Worm (Caenorhabditis elegans) whole organism, early embryonic: ENCODE measurements around the gene nstp-1.

Source experiments
- F13C5.2 ChIP-seq: sonication (generic microtip); optimal IDR thresholded peaks from 2 replicates; lab custom pipeline; 2017; ENCODE audit warnings: mild to moderate bottlenecking, missing genetic modification characterization, inconsistent platforms, missing compliant biosample characterization
- ama-1 ChIP-seq: fragments of 150-350 bp; optimal IDR thresholded peaks from 2 replicates; lab custom pipeline; 2014
- flt-1 ChIP-seq: fragments of 200-800 bp; sonication (Bioruptor generic); IDR thresholded peaks from 2 replicates; pipeline ENCODE4 v1.3.6; 2022; ENCODE audit warnings: missing genetic modification characterization, missing compliant biosample characterization
- hmbx-1 ChIP-seq: sonication (generic microtip); optimal IDR thresholded peaks from 2 replicates; lab custom pipeline; 2016; ENCODE audit warnings: mild to moderate bottlenecking, missing genetic modification characterization, missing compliant biosample characterization
- sea-1 ChIP-seq: fragments of 200-800 bp; sonication (Bioruptor generic); conservative IDR thresholded peaks from 2 replicates; pipeline ENCODE4 v1.3.6; 2022; ENCODE audit warnings: missing genetic modification characterization, missing compliant biosample characterization
- tbx-11 ChIP-seq: fragments of 200-800 bp; sonication (Bioruptor generic); IDR thresholded peaks from 2 replicates; pipeline ENCODE4 v1.3.6; 2022; ENCODE audit warnings: missing genetic modification characterization, missing compliant biosample characterization

- TF ChIP-seq sea-1 (GFP tag; lab: Robert Waterston, UW) (no peak), F13C5.2 (tag; lab: Kevin White, UChicago) (no peak), tbx-11 (GFP tag; lab: Robert Waterston, UW) (no peak), ama-1 (lab: Kevin White, UChicago) (no peak), hmbx-1 (no peak), flt-1 (no peak)
Observed at ce11 chrIV:8979695-8980094, 5.0 kb upstream of the nstp-1 start, which contains the start of gene col-119.
